Fruit fly (Drosophila melanogaster) whole organism, embryonic: Measurements from ENCODE around the gene CG14646.

ENCODE experiments used
- Abd-B ChIP-seq: fragments of 200-800 bp; sonication (Bioruptor generic); optimal IDR thresholded peaks from 2 replicates; lab custom pipeline; 2018; ENCODE audit warnings: missing biosample characterization, mild to moderate bottlenecking, missing genetic modification characterization, moderate library complexity
- Blimp-1 ChIP-seq: fragments of 200-800 bp; sonication (Bioruptor generic); optimal IDR thresholded peaks from 3 replicates; lab custom pipeline; 2018; ENCODE audit warnings: missing biosample characterization, missing genetic modification characterization, mild to moderate bottlenecking, moderate library complexity, missing genetic modification reagents
- C15 ChIP-seq: fragments of 200-800 bp; sonication (Bioruptor generic); IDR thresholded peaks from 3 replicates; pipeline ENCODE4 v1.3.6; 2022; ENCODE audit warnings: missing biosample characterization, missing genetic modification characterization
- CG1024 ChIP-seq: fragments of 200-800 bp; sonication (Bioruptor generic); IDR thresholded peaks from 2 replicates; pipeline ENCODE4 v1.3.6; 2022; ENCODE audit warnings: missing biosample characterization, missing genetic modification characterization
- CG10321 ChIP-seq: fragments of 200-800 bp; sonication (Bioruptor generic); IDR thresholded peaks from 2 replicates; pipeline ENCODE4 v1.3.6; 2022; ENCODE audit warnings: missing biosample characterization, missing genetic modification characterization
- CG10366 ChIP-seq: fragments of 200-800 bp; sonication (Bioruptor generic); IDR thresholded peaks from 2 replicates; pipeline ENCODE4 v1.3.6; 2022; ENCODE audit warnings: missing biosample characterization, missing genetic modification characterization
- CG1233 ChIP-seq: fragments of 200-800 bp; sonication (Bioruptor generic); optimal IDR thresholded peaks from 4 replicates; lab custom pipeline; 2018; ENCODE audit warnings: missing biosample characterization, mild to moderate bottlenecking, missing genetic modification characterization
- CG15011 ChIP-seq: fragments of 200-800 bp; sonication (Bioruptor generic); optimal IDR thresholded peaks from 3 replicates; lab custom pipeline; 2018; ENCODE audit warnings: missing biosample characterization, mild to moderate bottlenecking, missing genetic modification characterization
- CG15479 ChIP-seq: fragments of 200-800 bp; sonication (Bioruptor generic); optimal IDR thresholded peaks from 3 replicates; lab custom pipeline; 2019; ENCODE audit warnings: missing biosample characterization, mild to moderate bottlenecking, missing genetic modification characterization, moderate library complexity
- CG15514 ChIP-seq: fragments of 200-800 bp; sonication (Bioruptor generic); optimal IDR thresholded peaks from 3 replicates; lab custom pipeline; 2017; ENCODE audit warnings: missing biosample characterization, missing genetic modification characterization, mild to moderate bottlenecking, moderate library complexity, missing genetic modification reagents
- CG15696 ChIP-seq: fragments of 200-800 bp; sonication (Bioruptor generic); optimal IDR thresholded peaks from 2 replicates; lab custom pipeline; 2019; ENCODE audit warnings: missing biosample characterization, mild to moderate bottlenecking, missing genetic modification characterization, moderate library complexity
- CG16813 ChIP-seq: fragments of 200-800 bp; sonication (Bioruptor generic); IDR thresholded peaks from 3 replicates; pipeline ENCODE4 v1.3.6; 2022; ENCODE audit warnings: missing biosample characterization, missing genetic modification characterization; ENCODE audit not compliant: partially characterized antibody
- CG17802 ChIP-seq: fragments of 200-800 bp; sonication (Bioruptor generic); optimal IDR thresholded peaks from 2 replicates; lab custom pipeline; 2018; ENCODE audit warnings: missing biosample characterization, mild to moderate bottlenecking, missing genetic modification characterization, moderate library complexity
- CG17829 ChIP-seq: fragments of 200-800 bp; optimal IDR thresholded peaks from 2 replicates; lab custom pipeline; 2019; ENCODE audit warnings: missing biosample characterization, mild to moderate bottlenecking, missing genetic modification characterization, moderate library complexity
- CG18599 ChIP-seq: fragments of 200-800 bp; sonication (Bioruptor generic); optimal IDR thresholded peaks from 3 replicates; lab custom pipeline; 2017; ENCODE audit warnings: missing biosample characterization, missing genetic modification characterization, mild to moderate bottlenecking, moderate library complexity, missing genetic modification reagents
- CG2120 ChIP-seq: fragments of 200-800 bp; sonication (Bioruptor generic); optimal IDR thresholded peaks from 3 replicates; lab custom pipeline; 2016; ENCODE audit warnings: missing biosample characterization, missing genetic modification characterization
- CG31388 ChIP-seq: fragments of 200-800 bp; sonication (Bioruptor generic); optimal IDR thresholded peaks from 2 replicates; lab custom pipeline; 2016; ENCODE audit warnings: missing biosample characterization, missing genetic modification characterization
- CG33557 ChIP-seq: fragments of 200-800 bp; sonication (Bioruptor generic); optimal IDR thresholded peaks from 2 replicates; lab custom pipeline; 2019; ENCODE audit warnings: missing biosample characterization, mild to moderate bottlenecking, missing genetic modification characterization, moderate library complexity
- CG6683 ChIP-seq: fragments of 200-800 bp; sonication (Bioruptor generic); optimal IDR thresholded peaks from 2 replicates; lab custom pipeline; 2017; ENCODE audit warnings: missing biosample characterization, mild to moderate bottlenecking, missing genetic modification characterization, missing genetic modification reagents
- CHES-1-like ChIP-seq: fragments of 200-800 bp; sonication (Bioruptor generic); optimal IDR thresholded peaks from 2 replicates; lab custom pipeline; 2016; ENCODE audit warnings: missing biosample characterization, missing genetic modification characterization
- CkIIα-i1 ChIP-seq: fragments of 200-800 bp; sonication (Bioruptor generic); IDR thresholded peaks from 2 replicates; pipeline ENCODE4 v1.3.6; 2022; ENCODE audit warnings: missing biosample characterization, missing genetic modification characterization
- HHEX ChIP-seq: fragments of 200-800 bp; sonication (Bioruptor generic); optimal IDR thresholded peaks from 3 replicates; lab custom pipeline; 2017; ENCODE audit warnings: missing biosample characterization, mild to moderate bottlenecking, missing genetic modification characterization, missing genetic modification reagents
- HLH3B ChIP-seq: fragments of 200-800 bp; sonication (Bioruptor generic); IDR thresholded peaks from 2 replicates; pipeline ENCODE4 v1.3.6; 2022; ENCODE audit warnings: missing biosample characterization, missing genetic modification characterization
- HmgD ChIP-seq: fragments of 200-800 bp; sonication (Bioruptor generic); optimal IDR thresholded peaks from 3 replicates; lab custom pipeline; 2016; ENCODE audit warnings: missing biosample characterization, missing genetic modification characterization
- HmgZ ChIP-seq: fragments of 200-800 bp; sonication (Bioruptor generic); optimal IDR thresholded peaks from 2 replicates; lab custom pipeline; 2018; ENCODE audit warnings: missing biosample characterization, mild to moderate bottlenecking, missing genetic modification characterization
- Neu2 ChIP-seq: fragments of 200-800 bp; sonication (Bioruptor generic); optimal IDR thresholded peaks from 3 replicates; lab custom pipeline; 2016; ENCODE audit warnings: missing biosample characterization, missing genetic modification characterization, borderline replicate concordance
- PHDP ChIP-seq: fragments of 200-800 bp; sonication (Bioruptor generic); optimal IDR thresholded peaks from 3 replicates; lab custom pipeline; 2018; ENCODE audit warnings: missing biosample characterization, mild to moderate bottlenecking, missing genetic modification characterization, moderate library complexity
- Poxn ChIP-seq: fragments of 200-800 bp; sonication (Bioruptor generic); IDR thresholded peaks from 2 replicates; pipeline ENCODE4 v1.3.6; 2022; ENCODE audit warnings: missing biosample characterization, missing genetic modification characterization
- Sry-β ChIP-seq: fragments of 200-800 bp; sonication (Bioruptor generic); optimal IDR thresholded peaks from 2 replicates; lab custom pipeline; 2018; ENCODE audit warnings: missing biosample characterization, mild to moderate bottlenecking, missing genetic modification characterization, moderate library complexity
- Xbp1 ChIP-seq: fragments of 200-800 bp; sonication (Bioruptor generic); optimal IDR thresholded peaks from 3 replicates; lab custom pipeline; 2016; ENCODE audit warnings: missing biosample characterization, mild to moderate bottlenecking, missing genetic modification characterization
- az2 ChIP-seq: fragments of 200-800 bp; sonication (Bioruptor generic); optimal IDR thresholded peaks from 3 replicates; lab custom pipeline; 2016; ENCODE audit warnings: missing biosample characterization, missing genetic modification characterization
- bbx ChIP-seq: fragments of 200-800 bp; sonication (Bioruptor generic); IDR thresholded peaks from 2 replicates; pipeline ENCODE4 v1.3.6; 2022; ENCODE audit warnings: missing biosample characterization, missing genetic modification characterization; ENCODE audit not compliant: partially characterized antibody
- bigmax ChIP-seq: fragments of 200-800 bp; sonication (Bioruptor generic); optimal IDR thresholded peaks from 2 replicates; lab custom pipeline; 2018; ENCODE audit warnings: missing biosample characterization, mild to moderate bottlenecking, missing genetic modification characterization
- chinmo ChIP-seq: fragments of 200-800 bp; sonication (Bioruptor generic); IDR thresholded peaks from 4 replicates; pipeline ENCODE4 v1.3.6; 2022; ENCODE audit warnings: missing biosample characterization, missing genetic modification characterization; ENCODE audit not compliant: partially characterized antibody
- da ChIP-seq: fragments of 200-800 bp; sonication (Bioruptor generic); optimal IDR thresholded peaks from 2 replicates; lab custom pipeline; 2016; ENCODE audit warnings: missing biosample characterization, missing genetic modification characterization
- gsb-n ChIP-seq: fragments of 200-800 bp; sonication (Bioruptor generic); optimal IDR thresholded peaks from 3 replicates; lab custom pipeline; 2018; ENCODE audit warnings: missing biosample characterization, mild to moderate bottlenecking, missing genetic modification characterization
- her ChIP-seq: fragments of 200-800 bp; sonication (Bioruptor generic); optimal IDR thresholded peaks from 2 replicates; lab custom pipeline; 2016; ENCODE audit warnings: missing biosample characterization, missing genetic modification characterization
- insv ChIP-seq, 2 experiments: fragments of 200-800 bp; sonication (Bioruptor generic); optimal IDR thresholded peaks; 3 replicates each; lab custom pipeline; 2016 to 2018; ENCODE audit warnings: missing biosample characterization in 2 of 2, missing genetic modification characterization in 2 of 2
- jing ChIP-seq: fragments of 200-800 bp; sonication (Bioruptor generic); optimal IDR thresholded peaks from 2 replicates; lab custom pipeline; 2018; ENCODE audit warnings: missing biosample characterization, mild to moderate bottlenecking, missing genetic modification characterization
- nerfin-1 ChIP-seq: fragments of 200-800 bp; sonication (Bioruptor generic); optimal IDR thresholded peaks from 3 replicates; lab custom pipeline; 2019; ENCODE audit warnings: missing biosample characterization, mild to moderate bottlenecking, missing genetic modification characterization, moderate library complexity
- pum ChIP-seq: fragments of 200-800 bp; sonication (Bioruptor generic); optimal IDR thresholded peaks from 2 replicates; lab custom pipeline; 2016; ENCODE audit warnings: missing biosample characterization, missing genetic modification characterization
- repo ChIP-seq: fragments of 200-800 bp; sonication (Bioruptor generic); optimal IDR thresholded peaks from 2 replicates; lab custom pipeline; 2016; ENCODE audit warnings: missing biosample characterization, missing genetic modification characterization
- salm ChIP-seq: fragments of 200-800 bp; sonication (Bioruptor generic); optimal IDR thresholded peaks from 2 replicates; lab custom pipeline; 2018; ENCODE audit warnings: missing biosample characterization, mild to moderate bottlenecking, missing genetic modification characterization
- shn ChIP-seq: fragments of 200-800 bp; sonication (Bioruptor generic); optimal IDR thresholded peaks from 3 replicates; lab custom pipeline; 2016; ENCODE audit warnings: missing biosample characterization, missing genetic modification characterization
- slou ChIP-seq: fragments of 200-800 bp; sonication (Bioruptor generic); optimal IDR thresholded peaks from 3 replicates; lab custom pipeline; 2016; ENCODE audit warnings: missing biosample characterization, missing genetic modification characterization
- sr ChIP-seq: fragments of 200-800 bp; sonication (Bioruptor generic); IDR thresholded peaks from 3 replicates; pipeline ENCODE4 v1.3.6; 2022; ENCODE audit warnings: missing biosample characterization, missing genetic modification characterization
- tup ChIP-seq: fragments of 200-800 bp; sonication (Bioruptor generic); optimal IDR thresholded peaks from 2 replicates; lab custom pipeline; 2016; ENCODE audit warnings: missing biosample characterization, mild to moderate bottlenecking, missing genetic modification characterization, moderate library complexity
- usp ChIP-seq: fragments of >200 bp; optimal IDR thresholded peaks from 2 replicates; lab custom pipeline; 2017; ENCODE audit warnings: missing biosample characterization, missing genetic modification characterization
- vfl ChIP-seq: fragments of 200-800 bp; sonication (Bioruptor generic); optimal IDR thresholded peaks from 2 replicates; lab custom pipeline; 2016; ENCODE audit warnings: missing biosample characterization, missing genetic modification characterization
- zen ChIP-seq: fragments of 200-800 bp; sonication (Bioruptor generic); optimal IDR thresholded peaks from 3 replicates; lab custom pipeline; 2018; ENCODE audit warnings: missing biosample characterization, mild to moderate bottlenecking, missing genetic modification characterization, moderate library complexity

Gene CG14646

dm6 chr3R:4403706-4404392 lies 13.7 kb downstream of the CG14646 start (continued):
- TF ChIP-seq CG2120 (GFP tag; lab: Kevin White, UChicago) (peak; percentile 41), PHDP (tag; lab: Kevin White, UChicago) (peak; percentile 13), tup (GFP tag; lab: Kevin White, UChicago) (no peak), CkIIα-i1 (GFP tag; lab: Robert Waterston, UW) (no peak), CG31388 (GFP tag; lab: Kevin White, UChicago) (no peak), shn (GFP tag; lab: Kevin White, UChicago) (no peak), repo (GFP tag; lab: Kevin White, UChicago) (no peak), gsb-n (no peak), CG15479 (GFP tag; lab: Kevin White, UChicago) (no peak), HmgZ (no peak), CG10366 (GFP tag; lab: Robert Waterston, UW) (no peak), bigmax (GFP tag; lab: Kevin White, UChicago) (no peak), CG15011 (GFP tag; lab: Kevin White, UChicago) (no peak), chinmo (GFP tag; lab: Robert Waterston, UW) (peak; percentile 57; the same call in 1 of the 4 replicates), pum (no peak), CG1024 (GFP tag; lab: Robert Waterston, UW) (no peak), bbx (0 out of 2 replicates have a peak, but pooled peaks have one; percentile 6), Sry-β (GFP tag; lab: Kevin White, UChicago) (no peak), her (GFP tag; lab: Kevin White, UChicago) (no peak), slou (GFP tag; lab: Kevin White, UChicago) (no peak), HHEX (GFP tag; lab: Kevin White, UChicago) (peak; percentile 7), vfl (no peak), usp (no peak), CG17802 (tag; lab: Kevin White, UChicago) (no peak), az2 (GFP tag; lab: Kevin White, UChicago) (no peak), CHES-1-like (GFP tag; lab: Kevin White, UChicago) (no peak), zen (tag; lab: Kevin White, UChicago) (no peak), jing (GFP tag; lab: Kevin White, UChicago) (no peak), Poxn (GFP tag; lab: Robert Waterston, UW) (no peak), Blimp-1 (GFP tag; lab: Kevin White, UChicago) (peak; percentile 38), CG17829 (no peak), sr (GFP tag; lab: Robert Waterston, UW) (no peak), Abd-B (GFP tag; lab: Kevin White, UChicago) (no peak), CG10321 (no peak), CG16813 (GFP tag; lab: Robert Waterston, UW) (no peak), CG15696 (tag; lab: Kevin White, UChicago) (no peak), HLH3B (GFP tag; lab: Robert Waterston, UW) (no peak), C15 (no peak), CG6683 (GFP tag; lab: Kevin White, UChicago) (no peak), HmgD (GFP tag; lab: Kevin White, UChicago) (no peak), insv (GFP tag; optimal IDR thresholded peaks at IDR 0.05; lab: Kevin White, UChicago) (no peak), Neu2 (no peak), CG33557 (GFP tag; lab: Kevin White, UChicago) (no peak), nerfin-1 (tag; lab: Kevin White, UChicago) (no peak), Xbp1 (GFP tag; lab: Kevin White, UChicago) (no peak), salm (no peak), CG18599 (GFP tag; lab: Kevin White, UChicago) (no peak), da (GFP tag; lab: Kevin White, UChicago) (no peak), CG1233 (GFP tag; lab: Kevin White, UChicago) (no peak), CG15514 (GFP tag; lab: Kevin White, UChicago) (no peak)
